Worm (Caenorhabditis elegans) whole organism, L4 larva: Measurements from ENCODE around the gene F27D9.7.

ENCODE experiments used
- T20F7.1 ChIP-seq: fragments of 200-800 bp; sonication (Bioruptor generic); optimal IDR thresholded peaks from 2 replicates; lab custom pipeline; 2018; ENCODE audit warnings: mild to moderate bottlenecking, missing genetic modification characterization, missing compliant biosample characterization
- ama-1 ChIP-seq: fragments of 150-350 bp; optimal IDR thresholded peaks from 2 replicates; lab custom pipeline; 2014; ENCODE audit warnings: inconsistent platforms, mixed read lengths
- jun-1 ChIP-seq: fragments of 150-350 bp; optimal IDR thresholded peaks from 2 replicates; lab custom pipeline; 2014; ENCODE audit warnings: missing biosample characterization, missing genetic modification reagents, missing genetic modification characterization
- lin-39 ChIP-seq: fragments of 150-350 bp; optimal IDR thresholded peaks from 2 replicates; lab custom pipeline; 2014; ENCODE audit warnings: missing biosample characterization, missing genetic modification reagents, missing genetic modification characterization
- lsy-2 ChIP-seq, 2 experiments: fragments of 150-350 bp in 1 of 2; sonication (generic microtip) in 1 of 2; optimal IDR thresholded peaks; 2 replicates each; lab custom pipeline; 2014 to 2017; ENCODE audit warnings: missing biosample characterization in 2 of 2, missing genetic modification characterization in 2 of 2
- mep-1 ChIP-seq: fragments of 150-350 bp; sonication (generic microtip); optimal IDR thresholded peaks from 3 replicates; lab custom pipeline; 2014; ENCODE audit warnings: missing biosample characterization, missing genetic modification characterization
- snpc-4 ChIP-seq: fragments of 150-350 bp; optimal IDR thresholded peaks from 2 replicates; lab custom pipeline; 2014; ENCODE audit warnings: missing biosample characterization, missing genetic modification characterization
- unc-62 ChIP-seq, 3 experiments: fragments of 150-350 bp in 1 of 3; sonication (generic microtip); optimal IDR thresholded peaks in 2 of 3; peaks in 1 of 3; 1 replicate in 1 of 3; 2 replicates in 2 of 3; lab custom pipeline; 2014 to 2017; ENCODE audit warnings: missing biosample characterization in 3 of 3, missing genetic modification characterization in 3 of 3, missing genetic modification reagents in 3 of 3, missing genotype in 1 of 3
- ztf-11 ChIP-seq: fragments of 150-350 bp; optimal IDR thresholded peaks from 2 replicates; lab custom pipeline; 2014; ENCODE audit warnings: missing biosample characterization, missing genetic modification characterization

DNA sequence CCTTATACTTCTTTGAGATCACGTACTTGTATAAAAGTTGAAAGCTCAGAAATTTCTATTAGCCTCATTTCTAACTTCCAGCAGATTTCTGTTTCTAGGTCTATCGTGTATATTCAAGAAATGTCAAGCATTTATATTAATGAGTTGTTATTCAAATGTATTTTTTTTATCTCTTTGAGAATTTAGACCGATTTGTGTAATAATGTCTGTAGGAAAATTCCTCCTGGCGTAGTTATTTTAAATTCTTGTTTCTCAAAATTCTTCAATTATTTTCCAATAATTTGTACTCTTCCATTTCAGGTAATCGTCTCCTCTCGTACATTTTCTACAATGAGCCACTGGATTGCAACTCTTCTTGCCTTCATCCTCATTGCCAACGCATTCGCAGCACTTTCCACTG, 43.2 kb downstream of the F27D9.7 start, which contains the start of gene nlp-61:
- no peak for TF ChIP-seq lin-39 (tag; lab: Kevin White, UChicago)
- TF ChIP-seq lsy-2 (tag; optimal IDR thresholded peaks at IDR 0.05; lab: Kevin White, UChicago): no peak
- TF ChIP-seq snpc-4 (tag; lab: Kevin White, UChicago): no peak
- TF ChIP-seq unc-62 (GFP tag; optimal IDR thresholded peaks at IDR 0.05 in 1 of 2; lab: Kevin White, UChicago): no peak
- no peak for TF ChIP-seq unc-62 (tag; optimal IDR thresholded peaks at IDR 0.05; lab: Kevin White, UChicago)
- no peak for TF ChIP-seq ama-1 (lab: Kevin White, UChicago)
- no peak for TF ChIP-seq mep-1 (tag; lab: Kevin White, UChicago)
- no peak for TF ChIP-seq ztf-11
- TF ChIP-seq T20F7.1 (GFP tag; lab: Kevin White, UChicago): no peak
- TF ChIP-seq jun-1 (tag; lab: Kevin White, UChicago): no peak
